Worm (Caenorhabditis elegans) whole organism, L3 larva: ENCODE results near the gene Y70G10A.4.

Experiments used
- aly-2 ChIP-seq: fragments of 150-350 bp; optimal IDR thresholded peaks from 2 replicates; lab custom pipeline; 2014; ENCODE audit warnings: missing biosample characterization, missing genetic modification characterization
- ceh-16 ChIP-seq: sonication (generic microtip); optimal IDR thresholded peaks from 2 replicates; lab custom pipeline; 2017; ENCODE audit warnings: missing biosample characterization, missing genetic modification characterization
- ceh-82 ChIP-seq: fragments of 150-350 bp; optimal IDR thresholded peaks from 2 replicates; lab custom pipeline; 2014; ENCODE audit warnings: missing biosample characterization, missing genetic modification characterization
- egl-5 ChIP-seq: fragments of 150-350 bp; optimal IDR thresholded peaks from 2 replicates; lab custom pipeline; 2017; ENCODE audit warnings: missing biosample characterization, missing genetic modification reagents, missing genetic modification characterization, inconsistent platforms
- elt-3 ChIP-seq, 3 experiments: fragments of 150-350 bp in 1 of 3; sonication (generic microtip) in 2 of 3; optimal IDR thresholded peaks; 2 replicates in 2 of 3; 4 replicates in 1 of 3; lab custom pipeline; 2014 to 2017; ENCODE audit warnings: missing biosample characterization in 3 of 3, missing genetic modification characterization in 3 of 3
- fkh-10 ChIP-seq: sonication (generic microtip); optimal IDR thresholded peaks from 2 replicates; lab custom pipeline; 2017; ENCODE audit warnings: missing biosample characterization, missing genetic modification reagents, missing genetic modification characterization
- jun-1 ChIP-seq: fragments of 150-350 bp; optimal IDR thresholded peaks from 2 replicates; lab custom pipeline; 2014; ENCODE audit warnings: missing biosample characterization, missing genetic modification reagents, missing genetic modification characterization
- nfya-1 ChIP-seq: sonication (generic microtip); optimal IDR thresholded peaks from 2 replicates; lab custom pipeline; 2017; ENCODE audit warnings: missing genetic modification characterization, mild to moderate bottlenecking, missing compliant biosample characterization, antibody characterized with exemption, moderate library complexity; ENCODE audit not compliant: insufficient read depth
- nhr-11 ChIP-seq: fragments of 150-350 bp; optimal IDR thresholded peaks from 2 replicates; lab custom pipeline; 2014; ENCODE audit warnings: missing biosample characterization, missing genetic modification characterization
- nhr-12 ChIP-seq: fragments of 150-350 bp; optimal IDR thresholded peaks from 2 replicates; lab custom pipeline; 2014; ENCODE audit warnings: missing biosample characterization, missing genetic modification characterization
- nhr-77 ChIP-seq: fragments of 150-350 bp; optimal IDR thresholded peaks from 2 replicates; lab custom pipeline; 2014; ENCODE audit warnings: missing biosample characterization, missing genetic modification characterization
- pha-4 ChIP-seq: fragments of 150-350 bp; optimal IDR thresholded peaks from 2 replicates; lab custom pipeline; 2014; ENCODE audit warnings: missing biosample characterization, missing genetic modification reagents, missing genetic modification characterization

- TF ChIP-seq pha-4 (tag; lab: Kevin White, UChicago) (no peak), ceh-16 (no peak), fkh-10 (no peak), elt-3 (tag; optimal IDR thresholded peaks at IDR 0.05; lab: Kevin White, UChicago) (no peak), nhr-77 (tag; lab: Kevin White, UChicago) (no peak), aly-2 (tag; lab: Kevin White, UChicago) (no peak), egl-5 (tag; lab: Kevin White, UChicago) (no peak), nhr-12 (tag; lab: Kevin White, UChicago) (no peak), nhr-11 (tag; lab: Kevin White, UChicago) (no peak), ceh-82 (tag; lab: Kevin White, UChicago) (no peak), nfya-1 (no peak), jun-1 (tag; lab: Kevin White, UChicago) (no peak)
Observed at ce11 chrIII:10261256-10261655, 39.3 kb downstream of the Y70G10A.4 start.
